Worm (Caenorhabditis elegans) whole organism, L3 larva: Measurements from ENCODE around the gene srm-6.

Experiments used
- R02D3.7 ChIP-seq: fragments of 150-350 bp; optimal IDR thresholded peaks from 2 replicates; lab custom pipeline; 2014; ENCODE audit warnings: missing biosample characterization, missing genetic modification characterization
- ZK546.5 ChIP-seq: sonication (generic microtip); optimal IDR thresholded peaks from 2 replicates; lab custom pipeline; 2017; ENCODE audit warnings: missing biosample characterization, missing genetic modification characterization
- aly-2 ChIP-seq: fragments of 150-350 bp; optimal IDR thresholded peaks from 2 replicates; lab custom pipeline; 2014; ENCODE audit warnings: missing biosample characterization, missing genetic modification characterization
- ama-1 ChIP-seq: fragments of 150-350 bp; optimal IDR thresholded peaks from 2 replicates; lab custom pipeline; 2018
- ceh-16 ChIP-seq: sonication (generic microtip); optimal IDR thresholded peaks from 2 replicates; lab custom pipeline; 2017; ENCODE audit warnings: missing biosample characterization, missing genetic modification characterization
- ceh-28 ChIP-seq: fragments of 150-350 bp; optimal IDR thresholded peaks from 2 replicates; lab custom pipeline; 2014; ENCODE audit warnings: missing biosample characterization, missing genetic modification reagents, missing genetic modification characterization
- ceh-82 ChIP-seq: fragments of 150-350 bp; optimal IDR thresholded peaks from 2 replicates; lab custom pipeline; 2014; ENCODE audit warnings: missing biosample characterization, missing genetic modification characterization
- ceh-9 ChIP-seq: sonication (generic microtip); optimal IDR thresholded peaks from 2 replicates; lab custom pipeline; 2018; ENCODE audit warnings: missing biosample characterization, missing genetic modification characterization
- daf-12 ChIP-seq: fragments of 150-350 bp; optimal IDR thresholded peaks from 2 replicates; lab custom pipeline; 2014; ENCODE audit warnings: missing biosample characterization, missing genetic modification reagents, missing genetic modification characterization
- egl-27 ChIP-seq: sonication (generic microtip); optimal IDR thresholded peaks from 4 replicates; lab custom pipeline; 2017; ENCODE audit warnings: missing biosample characterization, missing genetic modification reagents, missing genetic modification characterization
- egl-5 ChIP-seq: fragments of 150-350 bp; optimal IDR thresholded peaks from 2 replicates; lab custom pipeline; 2017; ENCODE audit warnings: missing biosample characterization, missing genetic modification reagents, missing genetic modification characterization, inconsistent platforms
- elt-1 ChIP-seq: fragments of 150-350 bp; optimal IDR thresholded peaks from 2 replicates; lab custom pipeline; 2014; ENCODE audit warnings: missing biosample characterization, missing genetic modification characterization
- elt-2 ChIP-seq: sonication (generic microtip); optimal IDR thresholded peaks from 2 replicates; lab custom pipeline; 2016; ENCODE audit warnings: missing genetic modification reagents, mild to moderate bottlenecking, missing genetic modification characterization, missing compliant biosample characterization
- elt-3 ChIP-seq, 3 experiments: fragments of 150-350 bp in 1 of 3; sonication (generic microtip) in 2 of 3; optimal IDR thresholded peaks; 2 replicates in 2 of 3; 4 replicates in 1 of 3; lab custom pipeline; 2014 to 2017; ENCODE audit warnings: missing biosample characterization in 3 of 3, missing genetic modification characterization in 3 of 3
- eor-1 ChIP-seq, 2 experiments: fragments of 150-350 bp; optimal IDR thresholded peaks; 2 replicates each; lab custom pipeline; 2014 to 2018; ENCODE audit warnings: missing biosample characterization in 2 of 2, missing genetic modification characterization in 2 of 2
- fkh-10 ChIP-seq: sonication (generic microtip); optimal IDR thresholded peaks from 2 replicates; lab custom pipeline; 2017; ENCODE audit warnings: missing biosample characterization, missing genetic modification reagents, missing genetic modification characterization
- fkh-2 ChIP-seq: fragments of 150-350 bp; optimal IDR thresholded peaks from 2 replicates; lab custom pipeline; 2014; ENCODE audit warnings: missing biosample characterization, missing genetic modification reagents, missing genetic modification characterization
- fos-1 ChIP-seq: fragments of 150-350 bp; optimal IDR thresholded peaks from 2 replicates; lab custom pipeline; 2014; ENCODE audit warnings: missing biosample characterization, missing genetic modification characterization
- hmg-11 ChIP-seq: sonication (generic microtip); optimal IDR thresholded peaks from 2 replicates; lab custom pipeline; 2016; ENCODE audit warnings: missing genetic modification characterization, missing compliant biosample characterization
- jun-1 ChIP-seq: fragments of 150-350 bp; optimal IDR thresholded peaks from 2 replicates; lab custom pipeline; 2014; ENCODE audit warnings: missing biosample characterization, missing genetic modification reagents, missing genetic modification characterization
- lin-15B ChIP-seq: fragments of 150-350 bp; optimal IDR thresholded peaks from 2 replicates; lab custom pipeline; 2014; ENCODE audit warnings: missing biosample characterization, missing genetic modification characterization
- lin-39 ChIP-seq: fragments of 150-350 bp; optimal IDR thresholded peaks from 2 replicates; lab custom pipeline; 2018; ENCODE audit warnings: missing biosample characterization, missing genetic modification reagents, missing genetic modification characterization
- lsy-12 ChIP-seq: sonication (generic microtip); optimal IDR thresholded peaks from 2 replicates; lab custom pipeline; 2016; ENCODE audit warnings: mild to moderate bottlenecking, missing genetic modification characterization, missing compliant biosample characterization
- mdl-1 ChIP-seq: fragments of 150-350 bp; optimal IDR thresholded peaks from 2 replicates; lab custom pipeline; 2014; ENCODE audit warnings: missing biosample characterization, missing genetic modification characterization
- mml-1 ChIP-seq: fragments of 150-350 bp; sonication (generic microtip); optimal IDR thresholded peaks from 3 replicates; lab custom pipeline; 2014; ENCODE audit warnings: missing biosample characterization, missing genetic modification characterization
- nfya-1 ChIP-seq: sonication (generic microtip); optimal IDR thresholded peaks from 2 replicates; lab custom pipeline; 2017; ENCODE audit warnings: missing genetic modification characterization, mild to moderate bottlenecking, missing compliant biosample characterization, antibody characterized with exemption, moderate library complexity; ENCODE audit not compliant: insufficient read depth
- nhr-11 ChIP-seq: fragments of 150-350 bp; optimal IDR thresholded peaks from 2 replicates; lab custom pipeline; 2014; ENCODE audit warnings: missing biosample characterization, missing genetic modification characterization
- nhr-12 ChIP-seq: fragments of 150-350 bp; optimal IDR thresholded peaks from 2 replicates; lab custom pipeline; 2014; ENCODE audit warnings: missing biosample characterization, missing genetic modification characterization
- nhr-23 ChIP-seq: fragments of 150-350 bp; optimal IDR thresholded peaks from 2 replicates; lab custom pipeline; 2014; ENCODE audit warnings: missing biosample characterization, missing genetic modification reagents, missing genetic modification characterization
- nhr-237 ChIP-seq: fragments of 150-350 bp; optimal IDR thresholded peaks from 2 replicates; lab custom pipeline; 2014; ENCODE audit warnings: missing biosample characterization, missing genetic modification characterization
- nhr-25 ChIP-seq: sonication (generic microtip); optimal IDR thresholded peaks from 2 replicates; lab custom pipeline; 2017; ENCODE audit warnings: missing biosample characterization, missing genetic modification characterization
- nhr-28 ChIP-seq: fragments of 150-350 bp; optimal IDR thresholded peaks from 2 replicates; lab custom pipeline; 2014; ENCODE audit warnings: missing biosample characterization, missing genetic modification characterization
- nhr-43 ChIP-seq: sonication (generic microtip); optimal IDR thresholded peaks from 2 replicates; lab custom pipeline; 2016; ENCODE audit warnings: mild to moderate bottlenecking, missing genetic modification characterization, missing compliant biosample characterization; ENCODE audit not compliant: poor library complexity, severe bottlenecking
- nhr-67 ChIP-seq: fragments of 150-350 bp; optimal IDR thresholded peaks from 2 replicates; lab custom pipeline; 2014; ENCODE audit warnings: missing biosample characterization, missing genetic modification characterization
- nhr-76 ChIP-seq: fragments of 150-350 bp; sonication (generic microtip); optimal IDR thresholded peaks from 5 replicates; lab custom pipeline; 2014; ENCODE audit warnings: missing biosample characterization, missing genetic modification characterization
- nhr-77 ChIP-seq: fragments of 150-350 bp; optimal IDR thresholded peaks from 2 replicates; lab custom pipeline; 2014; ENCODE audit warnings: missing biosample characterization, missing genetic modification characterization
- pha-4 ChIP-seq: fragments of 150-350 bp; optimal IDR thresholded peaks from 2 replicates; lab custom pipeline; 2014; ENCODE audit warnings: missing biosample characterization, missing genetic modification reagents, missing genetic modification characterization
- pqm-1 ChIP-seq: fragments of 150-350 bp; optimal IDR thresholded peaks from 2 replicates; lab custom pipeline; 2017; ENCODE audit warnings: missing biosample characterization, missing genetic modification characterization, inconsistent platforms
- sea-2 ChIP-seq: fragments of 150-350 bp; sonication (generic microtip); optimal IDR thresholded peaks from 4 replicates; lab custom pipeline; 2014; ENCODE audit warnings: missing biosample characterization, missing genetic modification reagents, missing genetic modification characterization
- skn-1 ChIP-seq: fragments of 150-350 bp; optimal IDR thresholded peaks from 2 replicates; lab custom pipeline; 2014; ENCODE audit warnings: missing biosample characterization, missing genetic modification characterization
- snpc-4 ChIP-seq: fragments of 150-350 bp; optimal IDR thresholded peaks from 2 replicates; lab custom pipeline; 2014; ENCODE audit warnings: missing biosample characterization, missing genetic modification characterization
- tbx-2 ChIP-seq: sonication (generic microtip); optimal IDR thresholded peaks from 2 replicates; lab custom pipeline; 2016; ENCODE audit warnings: mild to moderate bottlenecking, missing genetic modification characterization, missing compliant biosample characterization
- unc-39 ChIP-seq: sonication (generic microtip); optimal IDR thresholded peaks from 4 replicates; lab custom pipeline; 2017; ENCODE audit warnings: missing biosample characterization, missing genetic modification characterization
- unc-62 ChIP-seq: fragments of 150-350 bp; sonication (generic microtip); optimal IDR thresholded peaks from 4 replicates; lab custom pipeline; 2014; ENCODE audit warnings: missing biosample characterization, missing genetic modification reagents, missing genetic modification characterization
- zag-1 ChIP-seq: fragments of 150-350 bp; optimal IDR thresholded peaks from 2 replicates; lab custom pipeline; 2014; ENCODE audit warnings: missing biosample characterization, missing genetic modification characterization
- ztf-11 ChIP-seq: fragments of 150-350 bp; optimal IDR thresholded peaks from 2 replicates; lab custom pipeline; 2014; ENCODE audit warnings: missing biosample characterization, missing genetic modification characterization
- ztf-4 ChIP-seq: fragments of 150-350 bp; optimal IDR thresholded peaks from 2 replicates; lab custom pipeline; 2014; ENCODE audit warnings: missing biosample characterization, missing genetic modification characterization

The srm-6 gene

DNA sequence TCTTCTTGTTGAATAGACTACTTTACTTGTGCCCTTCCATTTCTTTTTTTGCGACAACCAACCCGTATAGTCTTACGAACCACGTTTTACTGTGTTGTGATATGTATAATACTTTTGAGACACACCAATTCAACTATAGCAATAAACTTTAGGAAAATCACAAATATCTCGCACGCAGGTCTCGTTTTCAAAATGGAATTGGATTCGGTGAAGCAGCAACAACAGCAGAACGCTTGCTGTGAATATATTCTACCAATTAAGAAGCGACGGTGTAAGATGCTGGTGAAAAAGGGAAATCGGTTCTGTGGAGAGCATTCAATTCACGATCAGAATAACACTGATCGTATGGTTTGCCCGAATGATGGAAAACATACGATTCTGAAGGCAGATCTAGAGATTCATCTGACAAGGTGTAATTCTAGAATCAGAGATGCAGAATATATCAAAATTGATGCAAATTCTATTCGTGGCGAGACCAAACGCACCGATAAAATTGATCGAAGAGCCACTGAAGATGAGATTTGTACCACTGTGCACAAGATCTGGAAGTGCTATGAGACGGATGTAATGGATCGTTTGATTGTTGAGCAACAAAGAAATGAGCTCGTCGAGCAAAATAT is 17.6 kb downstream of the srm-6 start, which contains the start of gene Y49A3A.3 (continued):
- TF ChIP-seq tbx-2 (tag; lab: Kevin White, UChicago): peak; percentile 53
- TF ChIP-seq, all 47 proteins: peak for 12

DNA sequence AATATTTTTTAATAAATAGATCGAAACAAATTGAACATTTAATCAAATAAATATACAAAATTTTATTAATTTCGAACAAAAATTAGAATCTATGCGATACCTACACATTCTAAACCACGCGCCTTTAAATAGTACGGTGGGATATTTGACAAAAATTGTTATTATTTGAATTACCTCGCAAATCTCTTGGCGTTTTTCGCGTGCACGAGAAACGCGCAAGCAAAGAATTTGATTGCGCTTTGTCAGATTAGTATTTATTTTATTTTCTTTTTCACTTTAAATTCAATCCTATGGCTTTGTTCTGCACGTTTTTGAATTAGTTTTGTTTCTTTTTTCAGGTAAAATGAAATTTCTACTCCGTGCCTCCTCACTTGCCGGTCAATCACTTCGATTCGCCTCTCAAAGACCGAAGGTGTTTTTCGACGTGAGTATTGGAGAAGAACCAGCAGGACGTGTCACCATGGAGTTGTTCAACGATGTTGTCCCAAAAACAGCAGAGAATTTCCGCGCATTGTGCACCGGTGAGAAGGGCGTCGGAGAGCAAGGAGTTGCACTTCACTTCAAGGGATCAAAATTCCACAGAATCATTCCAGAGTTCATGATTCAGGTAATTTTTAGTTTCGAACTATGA is 19.1 kb downstream of the srm-6 start, which contains the start of gene cyn-1:
Gene cyn-1, plus strand, starts transcription at position 339 of the 631 bp plus-strand sequence.
- TF ChIP-seq nhr-76 (tag; lab: Kevin White, UChicago): no peak
- peak; percentile 38 for TF ChIP-seq fkh-10 (GFP tag; lab: Kevin White, UChicago)
- peak; percentile 14 for TF ChIP-seq nhr-77 (tag; lab: Kevin White, UChicago)
- no peak for TF ChIP-seq skn-1 (tag; lab: Kevin White, UChicago)
- TF ChIP-seq nfya-1: peak; percentile 94
- no peak for TF ChIP-seq ZK546.5 (tag; lab: Kevin White, UChicago)
- no peak for TF ChIP-seq unc-39 (tag; lab: Kevin White, UChicago)
- TF ChIP-seq eor-1 (tag; optimal IDR thresholded peaks at IDR 0.05; lab: Kevin White, UChicago): no peak
- no peak for TF ChIP-seq nhr-11 (tag; lab: Kevin White, UChicago)
- peak; percentile 93 for TF ChIP-seq pha-4
- TF ChIP-seq ztf-11 (tag; lab: Kevin White, UChicago): no peak
- no peak for TF ChIP-seq ceh-16
- TF ChIP-seq fos-1: no peak
- no peak for TF ChIP-seq ceh-9 (tag; lab: Kevin White, UChicago)
- peak; percentile 87 for TF ChIP-seq egl-5 (tag; lab: Kevin White, UChicago)
- no peak for TF ChIP-seq nhr-237 (tag; lab: Kevin White, UChicago)
- TF ChIP-seq nhr-43 (tag; lab: Kevin White, UChicago): peak; percentile 76
- TF ChIP-seq nhr-28 (tag; lab: Kevin White, UChicago): no peak
- no peak for TF ChIP-seq mml-1 (tag; lab: Kevin White, UChicago)
- peak; percentile 26 for TF ChIP-seq ceh-82 (tag; lab: Kevin White, UChicago)
- TF ChIP-seq fkh-2: no peak
- peak; percentile 86 for TF ChIP-seq snpc-4
- TF ChIP-seq nhr-25 (tag; lab: Kevin White, UChicago): peak; percentile 35
- peak; percentile 91 for TF ChIP-seq nhr-23 (tag; lab: Kevin White, UChicago)
- TF ChIP-seq zag-1 (tag; lab: Kevin White, UChicago): no peak
- peak; percentile 88 for TF ChIP-seq lin-15B (tag; lab: Kevin White, UChicago)
- TF ChIP-seq ztf-4: no peak
- peak; percentile 41 for TF ChIP-seq hmg-11 (tag; lab: Kevin White, UChicago)
- no peak for TF ChIP-seq unc-62 (GFP tag; lab: Kevin White, UChicago)
- TF ChIP-seq ceh-28 (tag; lab: Kevin White, UChicago): peak; percentile 68
- TF ChIP-seq pqm-1 (tag; lab: Kevin White, UChicago): no peak
- peak; percentile 72 for TF ChIP-seq R02D3.7 (tag; lab: Kevin White, UChicago)
- TF ChIP-seq aly-2: no peak
- no peak for TF ChIP-seq sea-2 (GFP tag; lab: Kevin White, UChicago)
- no peak for TF ChIP-seq egl-27 (tag; lab: Kevin White, UChicago)
- TF ChIP-seq ama-1 (lab: Kevin White, UChicago): no peak
- TF ChIP-seq nhr-67 (tag; lab: Kevin White, UChicago): no peak
- no peak for TF ChIP-seq elt-1 (tag; lab: Kevin White, UChicago)
- TF ChIP-seq elt-3 (tag; optimal IDR thresholded peaks at IDR 0.05; lab: Kevin White, UChicago): no peak
- peak; percentile 77 for TF ChIP-seq lsy-12 (tag; lab: Kevin White, UChicago)
- peak; percentile 77 for TF ChIP-seq jun-1 (tag; lab: Kevin White, UChicago)
- peak; percentile 40 for TF ChIP-seq elt-2 (tag; lab: Kevin White, UChicago)
- peak; percentile 28 for TF ChIP-seq lin-39 (tag; lab: Kevin White, UChicago)
- no peak for TF ChIP-seq nhr-12 (tag; lab: Kevin White, UChicago)
- TF ChIP-seq tbx-2 (tag; lab: Kevin White, UChicago): peak; percentile 69
- no peak for TF ChIP-seq mdl-1 (tag; lab: Kevin White, UChicago)
- TF ChIP-seq daf-12 (tag; lab: Kevin White, UChicago): no peak
